Worm (Caenorhabditis elegans): ENCODE results near the gene Y37E11B.5.
A peak's percentile ranks its signal among the peaks of the same experiment; 100 is the strongest.

The Y37E11B.5 gene

ce11 chrIV:3598452-3598851, at the start of gene Y37E11B.5:
Gene Y37E11B.5, minus strand, starts transcription at chrIV:3598552.
- no peak for TF ChIP-seq flt-1 (GFP tag; IDR thresholded peaks at IDR 0.05)
- no peak for TF ChIP-seq cog-1 (tag; optimal IDR thresholded peaks at IDR 0.05)
- no peak for TF ChIP-seq klf-2 (GFP tag; conservative IDR thresholded peaks at IDR 0.05)
- no peak for TF ChIP-seq med-1 (GFP tag; optimal IDR thresholded peaks at IDR 0.05; ENCODE audit: insufficient read depth)
- no peak for TF ChIP-seq ref-1 (GFP tag; conservative IDR thresholded peaks at IDR 0.05)
- no peak for TF ChIP-seq ztf-23 (GFP tag; IDR thresholded peaks at IDR 0.05)

DNA sequence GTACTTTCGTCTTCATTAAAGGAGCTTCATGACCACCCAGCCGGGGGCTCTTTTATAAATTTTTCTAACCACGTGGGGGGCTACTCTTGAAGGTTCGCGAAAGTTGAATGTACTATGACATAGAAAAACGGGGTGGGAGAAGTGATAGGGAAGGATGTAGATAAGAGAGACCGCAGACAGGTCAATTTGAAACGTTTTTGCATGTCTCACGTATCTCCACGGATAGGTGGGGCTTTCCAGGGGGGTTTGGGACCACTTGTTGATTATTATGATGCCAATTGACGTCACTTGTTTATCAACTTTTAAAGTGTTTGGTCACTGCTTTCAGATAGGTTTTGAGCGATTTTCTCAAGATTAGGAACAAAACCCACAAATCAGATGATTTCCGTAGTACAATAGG, 49.2 kb upstream of the Y37E11B.5 start:
- TF ChIP-seq med-1 (GFP tag; optimal IDR thresholded peaks at IDR 0.05; ENCODE audit: insufficient read depth) (no peak), ztf-29 (GFP tag; IDR thresholded peaks at IDR 0.05) (no peak), ztf-23 (GFP tag; IDR thresholded peaks at IDR 0.05) (no peak), T22C8.4 (GFP tag; IDR thresholded peaks at IDR 0.05) (no peak)

ce11 chrIV:3646338-3647154, 48.2 kb upstream of the Y37E11B.5 start:
- TF ChIP-seq T22C8.4 (GFP tag; IDR thresholded peaks at IDR 0.05): 0 out of 2 replicates have a peak, but pooled peaks have one; percentile 11
- TF ChIP-seq ztf-23 (GFP tag; IDR thresholded peaks at IDR 0.05): no peak
- TF ChIP-seq med-1 (GFP tag; optimal IDR thresholded peaks at IDR 0.05; ENCODE audit: insufficient read depth): no peak

- TF ChIP-seq ztf-23 (GFP tag; IDR thresholded peaks at IDR 0.05) (no peak), klf-2 (GFP tag; conservative IDR thresholded peaks at IDR 0.05) (no peak), T22C8.4 (GFP tag; IDR thresholded peaks at IDR 0.05) (no peak), cog-1 (tag; optimal IDR thresholded peaks at IDR 0.05) (no peak), ztf-29 (GFP tag; IDR thresholded peaks at IDR 0.05) (no peak), ref-1 (GFP tag; conservative IDR thresholded peaks at IDR 0.05) (no peak), med-1 (GFP tag; optimal IDR thresholded peaks at IDR 0.05; ENCODE audit: insufficient read depth) (no peak), tab-1 (GFP tag; IDR thresholded peaks at IDR 0.05) (no peak), flt-1 (GFP tag; IDR thresholded peaks at IDR 0.05) (no peak)
Measured at ce11 chrIV:3645487-3645886, 47.1 kb upstream of the Y37E11B.5 start.

DNA sequence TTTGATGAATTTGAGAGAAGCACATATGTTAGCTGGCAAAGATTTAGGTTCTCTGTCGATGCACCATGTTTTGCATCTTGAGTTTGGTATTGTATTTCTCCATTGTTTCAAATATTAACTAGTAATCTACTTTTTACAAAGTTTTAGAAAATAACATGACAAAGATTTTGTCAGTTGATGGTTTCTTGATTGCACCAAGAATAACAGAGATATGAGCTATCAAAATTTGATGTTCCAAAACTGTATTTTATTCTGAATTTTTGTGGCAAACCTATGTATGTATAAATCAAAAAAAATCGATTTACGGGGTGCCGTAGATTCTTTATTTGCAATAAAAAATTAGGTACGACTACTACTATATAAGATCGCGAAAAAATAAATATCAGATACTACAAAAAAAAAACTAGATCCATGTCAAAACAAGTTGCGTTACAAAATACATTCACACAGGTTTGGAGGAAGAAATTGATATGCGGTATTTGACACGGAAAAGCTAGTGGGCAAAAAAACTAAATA, 46.6 kb upstream of the Y37E11B.5 start:
- TF ChIP-seq ztf-29 (GFP tag; IDR thresholded peaks at IDR 0.05) (no peak), T22C8.4 (GFP tag; IDR thresholded peaks at IDR 0.05) (no peak), tab-1 (GFP tag; IDR thresholded peaks at IDR 0.05) (no peak), med-1 (GFP tag; optimal IDR thresholded peaks at IDR 0.05; ENCODE audit: insufficient read depth) (no peak), cog-1 (tag; optimal IDR thresholded peaks at IDR 0.05) (no peak), flt-1 (GFP tag; IDR thresholded peaks at IDR 0.05) (no peak), ztf-23 (GFP tag; IDR thresholded peaks at IDR 0.05) (no peak), klf-2 (GFP tag; conservative IDR thresholded peaks at IDR 0.05) (no peak)

- TF ChIP-seq ztf-29 (GFP tag; IDR thresholded peaks at IDR 0.05): no peak
- no peak for TF ChIP-seq med-1 (GFP tag; optimal IDR thresholded peaks at IDR 0.05; ENCODE audit: insufficient read depth)
- no peak for TF ChIP-seq klf-2 (GFP tag; conservative IDR thresholded peaks at IDR 0.05)
- TF ChIP-seq ztf-23 (GFP tag; IDR thresholded peaks at IDR 0.05): no peak
- TF ChIP-seq cog-1 (tag; optimal IDR thresholded peaks at IDR 0.05): no peak
- no peak for TF ChIP-seq ref-1 (GFP tag; conservative IDR thresholded peaks at IDR 0.05)
- no peak for TF ChIP-seq flt-1 (GFP tag; IDR thresholded peaks at IDR 0.05)
- no peak for TF ChIP-seq T22C8.4 (GFP tag; IDR thresholded peaks at IDR 0.05)
Measured at ce11 chrIV:3642189-3642588, 43.8 kb upstream of the Y37E11B.5 start, which contains the start of gene CC8.3. Gene CC8.3, minus strand, starts transcription at chrIV:3642289.

DNA sequence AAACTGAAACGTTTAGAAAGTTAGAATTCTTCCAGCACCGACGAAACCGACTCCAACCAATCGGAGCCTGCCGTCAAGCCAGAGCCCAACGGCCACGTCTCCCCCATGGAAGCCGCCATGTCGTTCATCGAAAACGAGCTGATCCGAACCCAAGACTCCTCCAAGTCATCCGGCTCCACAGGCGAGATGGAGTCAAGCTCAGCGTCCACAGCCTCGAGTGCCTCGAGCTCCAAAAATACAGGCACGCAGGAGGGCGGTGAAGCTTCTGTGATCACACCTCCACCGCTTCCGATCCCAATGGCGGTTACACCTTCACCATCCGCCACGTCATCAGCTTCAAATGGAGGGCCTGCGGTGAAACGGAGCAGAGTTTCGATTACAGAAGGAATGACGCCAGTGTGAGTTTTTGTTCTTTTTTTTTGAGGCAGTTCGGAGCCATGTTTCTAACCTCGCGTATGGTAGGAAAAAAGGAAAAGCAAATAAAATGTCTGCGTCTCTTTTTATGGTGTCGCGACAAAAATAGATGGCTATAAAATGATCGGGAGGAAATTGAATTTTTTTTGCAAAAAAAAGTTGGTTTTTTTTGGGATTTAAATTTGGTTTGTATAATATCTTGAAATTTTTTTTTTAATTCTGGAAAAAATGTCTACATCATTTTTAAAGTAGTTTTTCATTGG, 40.0 kb upstream of the Y37E11B.5 start:
- TF ChIP-seq cog-1 (tag; optimal IDR thresholded peaks at IDR 0.05) (no peak), klf-2 (GFP tag; conservative IDR thresholded peaks at IDR 0.05) (no peak), T22C8.4 (GFP tag; IDR thresholded peaks at IDR 0.05) (no peak), ztf-23 (GFP tag; IDR thresholded peaks at IDR 0.05) (no peak), med-1 (GFP tag; optimal IDR thresholded peaks at IDR 0.05; ENCODE audit: insufficient read depth) (no peak), ref-1 (GFP tag; conservative IDR thresholded peaks at IDR 0.05) (no peak), flt-1 (GFP tag; IDR thresholded peaks at IDR 0.05) (no peak), tab-1 (GFP tag; IDR thresholded peaks at IDR 0.05) (no peak), ztf-29 (GFP tag; IDR thresholded peaks at IDR 0.05) (no peak)

- TF ChIP-seq ztf-23 (GFP tag; IDR thresholded peaks at IDR 0.05) (no peak), T22C8.4 (GFP tag; IDR thresholded peaks at IDR 0.05) (no peak), tab-1 (GFP tag; IDR thresholded peaks at IDR 0.05) (no peak), ref-1 (GFP tag; conservative IDR thresholded peaks at IDR 0.05) (0 out of 2 replicates have a peak, but pooled peaks have one; percentile 6), klf-2 (GFP tag; conservative IDR thresholded peaks at IDR 0.05) (no peak), cog-1 (tag; optimal IDR thresholded peaks at IDR 0.05) (peak; percentile 12), ztf-29 (GFP tag; IDR thresholded peaks at IDR 0.05) (no peak), med-1 (GFP tag; optimal IDR thresholded peaks at IDR 0.05; ENCODE audit: insufficient read depth) (no peak), flt-1 (GFP tag; IDR thresholded peaks at IDR 0.05) (peak; percentile 18; the same call in 1 of the 2 replicates)
Measured at ce11 chrIV:3636528-3637129, 38.3 kb upstream of the Y37E11B.5 start, which contains the start of gene madf-9. Gene madf-9, plus strand, starts transcription at chrIV:3637079.

DNA sequence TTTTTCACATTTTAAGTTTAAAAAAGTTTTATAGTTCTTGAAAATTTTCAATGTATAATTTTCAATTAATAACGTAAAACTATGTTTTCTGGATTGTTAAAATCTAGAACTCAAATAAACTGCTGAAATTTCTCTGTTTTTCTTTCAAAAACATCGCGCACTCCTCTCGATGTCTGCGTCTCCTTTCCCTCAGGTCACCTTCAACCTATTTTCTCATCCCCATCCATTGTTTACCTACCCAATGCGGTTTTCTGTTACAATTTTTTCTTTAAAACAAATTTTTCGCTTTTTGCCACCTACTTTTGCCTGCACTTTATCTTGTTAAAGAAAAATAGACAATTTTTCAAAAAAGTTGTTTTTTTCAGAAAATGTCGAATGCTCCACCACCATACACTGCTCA, 34.9 kb upstream of the Y37E11B.5 start, which contains the start of gene ZC416.2:
TSS of gene ZC416.2 (plus strand) at position 366 of the 400 bp plus-strand sequence.
- no peak for TF ChIP-seq T22C8.4 (GFP tag; IDR thresholded peaks at IDR 0.05)
- TF ChIP-seq ztf-29 (GFP tag; IDR thresholded peaks at IDR 0.05): no peak
- no peak for TF ChIP-seq cog-1 (tag; optimal IDR thresholded peaks at IDR 0.05)
- TF ChIP-seq flt-1 (GFP tag; IDR thresholded peaks at IDR 0.05): no peak
- no peak for TF ChIP-seq ztf-23 (GFP tag; IDR thresholded peaks at IDR 0.05)
- TF ChIP-seq tab-1 (GFP tag; IDR thresholded peaks at IDR 0.05): no peak
- no peak for TF ChIP-seq klf-2 (GFP tag; conservative IDR thresholded peaks at IDR 0.05)
- no peak for TF ChIP-seq ref-1 (GFP tag; conservative IDR thresholded peaks at IDR 0.05)
- no peak for TF ChIP-seq med-1 (GFP tag; optimal IDR thresholded peaks at IDR 0.05; ENCODE audit: insufficient read depth)
